Fruit fly (Drosophila melanogaster) whole organism, adult: ENCODE results near the gene CG14932.

ENCODE experiments used
- CG7101 ChIP-seq: fragments of 200-800 bp; sonication (Bioruptor generic); optimal IDR thresholded peaks from 2 replicates; lab custom pipeline; 2018; ENCODE audit warnings: missing biosample characterization, mild to moderate bottlenecking, missing genetic modification characterization, moderate library complexity
- pad ChIP-seq: fragments of 200-800 bp; sonication (Bioruptor generic); optimal IDR thresholded peaks from 3 replicates; lab custom pipeline; 2017; ENCODE audit warnings: missing biosample characterization, missing genetic modification characterization, mild to moderate bottlenecking, moderate library complexity, missing genetic modification reagents

dm6 chr2L:11793986-11794385 lies 4.3 kb downstream of the CG14932 start, which contains the start of gene CG14937:
- no peak for TF ChIP-seq CG7101 (tag; lab: Kevin White, UChicago)
- no peak for TF ChIP-seq pad (GFP tag; lab: Kevin White, UChicago)
